Worm (Caenorhabditis elegans): ENCODE results near the gene irld-63.

irld-63 gene

ce11 chrII:2888957-2889630 is 41.4 kb upstream of the irld-63 start, which contains the start of gene pinn-1 (continued):
- peak; percentile 56 for TF ChIP-seq F13H6.1 (tag; optimal IDR thresholded peaks at IDR 0.05)
- peak; percentile 57 for TF ChIP-seq ceh-18 (tag; optimal IDR thresholded peaks at IDR 0.05)
- no peak for TF ChIP-seq ceh-9 (tag; optimal IDR thresholded peaks at IDR 0.05)
- peak; percentile 68 for TF ChIP-seq mec-3 (tag; optimal IDR thresholded peaks at IDR 0.05; ENCODE audit: borderline replicate concordance)
- no peak for TF ChIP-seq pag-3 (tag; optimal IDR thresholded peaks at IDR 0.05; ENCODE audit: borderline replicate concordance)
- no peak for TF ChIP-seq sox-4 (tag; optimal IDR thresholded peaks at IDR 0.05)
- TF ChIP-seq gmeb-2 (tag; optimal IDR thresholded peaks at IDR 0.05): no peak
- no peak for TF ChIP-seq nhr-232 (tag; optimal IDR thresholded peaks at IDR 0.05)
- peak; percentile 76 for TF ChIP-seq zip-5 (tag; optimal IDR thresholded peaks at IDR 0.05)
- TF ChIP-seq sdc-2 (tag; optimal IDR thresholded peaks at IDR 0.05): no peak
- TF ChIP-seq pqm-1 (tag; optimal IDR thresholded peaks at IDR 0.05): no peak
- TF ChIP-seq ceh-2 (tag; optimal IDR thresholded peaks at IDR 0.05): peak; percentile 96
- TF ChIP-seq Y22D7AL.16 (tag; optimal IDR thresholded peaks at IDR 0.05): peak; percentile 24
- TF ChIP-seq pat-9 (tag; optimal IDR thresholded peaks at IDR 0.05): no peak
- TF ChIP-seq tbx-2 (tag; optimal IDR thresholded peaks at IDR 0.05): peak; percentile 86
- TF ChIP-seq eyg-1 (tag; optimal IDR thresholded peaks at IDR 0.05): peak; percentile 47
- TF ChIP-seq tbx-7 (tag; optimal IDR thresholded peaks at IDR 0.05): peak; percentile 94
- TF ChIP-seq ceh-34 (tag; optimal IDR thresholded peaks at IDR 0.05): peak; percentile 46
- peak; percentile 13 for TF ChIP-seq ahr-1 (tag; optimal IDR thresholded peaks at IDR 0.05)
- TF ChIP-seq hlh-6 (tag; optimal IDR thresholded peaks at IDR 0.05): peak; percentile 68
- TF ChIP-seq ceh-48 (tag; optimal IDR thresholded peaks at IDR 0.05): peak; percentile 91
- peak; percentile 48 for TF ChIP-seq dmd-4 (tag; optimal IDR thresholded peaks at IDR 0.05; ENCODE audit: borderline replicate concordance)
- TF ChIP-seq pha-2 (tag; optimal IDR thresholded peaks at IDR 0.05): no peak

ce11 chrII:2894295-2894694 is 36.2 kb upstream of the irld-63 start, which contains the start of gene sqv-2:
Gene sqv-2 (minus strand): TSS chrII:2894395.
- TF ChIP-seq hlh-8 (tag; optimal IDR thresholded peaks at IDR 0.05) (no peak), T23F11.4 (GFP tag; optimal IDR thresholded peaks at IDR 0.05) (no peak), ceh-24 (tag; optimal IDR thresholded peaks at IDR 0.05) (no peak), tbx-7 (tag; optimal IDR thresholded peaks at IDR 0.05) (no peak), C38D4.7 (GFP tag; optimal IDR thresholded peaks at IDR 0.05) (no peak), ceh-48 (tag; optimal IDR thresholded peaks at IDR 0.05) (no peak), ref-2 (tag; optimal IDR thresholded peaks at IDR 0.05) (no peak), mec-3 (tag; optimal IDR thresholded peaks at IDR 0.05; ENCODE audit: borderline replicate concordance) (no peak), lin-11 (tag; optimal IDR thresholded peaks at IDR 0.05) (no peak), fkh-10 (GFP tag; optimal IDR thresholded peaks at IDR 0.05) (no peak)

ce11 chrII:2900248-2900647 is 30.3 kb upstream of the irld-63 start, which contains the start of gene ubc-26:
Gene ubc-26 (minus strand): TSS chrII:2900348.
- TF ChIP-seq pha-4 (tag; optimal IDR thresholded peaks at IDR 0.05): no peak
- no peak for TF ChIP-seq ceh-2 (tag; optimal IDR thresholded peaks at IDR 0.05)
- TF ChIP-seq dmd-4 (tag; optimal IDR thresholded peaks at IDR 0.05; ENCODE audit: borderline replicate concordance): no peak
- TF ChIP-seq ahr-1 (tag; optimal IDR thresholded peaks at IDR 0.05): no peak

ce11 chrII:2901158-2901557 is 29.4 kb upstream of the irld-63 start:
- TF ChIP-seq ceh-48 (tag; optimal IDR thresholded peaks at IDR 0.05) (peak; percentile 59), F13H6.1 (tag; optimal IDR thresholded peaks at IDR 0.05) (no peak), odd-2 (tag; optimal IDR thresholded peaks at IDR 0.05) (no peak)

ce11 chrII:2903748-2904147 is 26.8 kb upstream of the irld-63 start:
- TF ChIP-seq ceh-45 (GFP tag; IDR thresholded peaks at IDR 0.05) (no peak), nhr-232 (tag; optimal IDR thresholded peaks at IDR 0.05) (no peak), che-1 (tag; optimal IDR thresholded peaks at IDR 0.05) (no peak), nfya-1 (tag; optimal IDR thresholded peaks at IDR 0.05) (no peak), fax-1 (tag; optimal IDR thresholded peaks at IDR 0.05) (no peak), ceh-14 (tag; optimal IDR thresholded peaks at IDR 0.05) (no peak), ceh-30 (tag; optimal IDR thresholded peaks at IDR 0.05) (no peak), K09A11.1 (tag; optimal IDR thresholded peaks at IDR 0.05; ENCODE audit: insufficient read depth) (no peak), elt-4 (tag; optimal IDR thresholded peaks at IDR 0.05) (no peak), ceh-34 (tag; optimal IDR thresholded peaks at IDR 0.05) (no peak), ceh-22 (tag; optimal IDR thresholded peaks at IDR 0.05) (no peak), sox-4 (tag; optimal IDR thresholded peaks at IDR 0.05) (no peak), K02D7.2 (tag; optimal IDR thresholded peaks at IDR 0.05) (no peak), ttx-3 (tag; optimal IDR thresholded peaks at IDR 0.05) (no peak), unc-55 (GFP tag; optimal IDR thresholded peaks at IDR 0.05) (no peak), ztf-16 (tag; optimal IDR thresholded peaks at IDR 0.05) (no peak), zip-5 (tag; optimal IDR thresholded peaks at IDR 0.05) (no peak)
